Worm (Caenorhabditis elegans): ENCODE measurements around the gene mrpl-42.

The mrpl-42 gene

ce11 chrIV:9118348-9118747 is 24.1 kb upstream of the mrpl-42 start (continued):
- TF ChIP-seq ama-1 (optimal IDR thresholded peaks at IDR 0.05) (peak; percentile 6), hlh-11 (tag; optimal IDR thresholded peaks at IDR 0.05) (peak; percentile 75), Y105C5A.15 (GFP tag; IDR thresholded peaks at IDR 0.05) (no peak), nhr-111 (GFP tag; optimal IDR thresholded peaks at IDR 0.05) (no peak), lsy-2 (tag; optimal IDR thresholded peaks at IDR 0.05) (no peak), ZK337.2 (GFP tag; IDR thresholded peaks at IDR 0.05) (no peak), nhr-77 (tag; optimal IDR thresholded peaks at IDR 0.05) (peak; percentile 0), mes-2 (tag; optimal IDR thresholded peaks at IDR 0.05; ENCODE audit: poor library complexity, severe bottlenecking) (no peak), zfp-2 (tag; optimal IDR thresholded peaks at IDR 0.05) (no peak), rbr-2 (tag; optimal IDR thresholded peaks at IDR 0.05) (no peak), jun-1 (tag; optimal IDR thresholded peaks at IDR 0.05) (no peak), spr-1 (tag; optimal IDR thresholded peaks at IDR 0.05) (no peak), snpc-1.2 (GFP tag; IDR thresholded peaks at IDR 0.05) (no peak), D1046.2 (GFP tag; IDR thresholded peaks at IDR 0.05) (no peak), arid-1 (GFP tag; conservative IDR thresholded peaks at IDR 0.05) (no peak), ceh-44 (GFP tag; IDR thresholded peaks at IDR 0.05) (no peak), fos-1 (tag; optimal IDR thresholded peaks at IDR 0.05) (no peak), lin-38 (GFP tag; IDR thresholded peaks at IDR 0.05) (no peak), nhr-28 (tag; optimal IDR thresholded peaks at IDR 0.05) (peak; percentile 79)

ce11 chrIV:9117700-9118099 is 23.4 kb upstream of the mrpl-42 start:
- peak in 1 of 2 experiments; percentile 94 for TF ChIP-seq unc-62 (GFP tag; optimal IDR thresholded peaks at IDR 0.05 in 1 of 2)
- no peak for TF ChIP-seq unc-62 (tag; optimal IDR thresholded peaks at IDR 0.05)
- no peak for TF ChIP-seq Y105C5A.15 (GFP tag; IDR thresholded peaks at IDR 0.05)
- TF ChIP-seq daf-16 (GFP tag; optimal IDR thresholded peaks at IDR 0.05) = no peak
- peak; percentile 48 for TF ChIP-seq daf-16 (tag; optimal IDR thresholded peaks at IDR 0.05)

ce11 chrIV:9116452-9116851 is 22.2 kb upstream of the mrpl-42 start:
- TF ChIP-seq hlh-30 (tag; optimal IDR thresholded peaks at IDR 0.05; ENCODE audit: insufficient read depth) = no peak
- no peak for TF ChIP-seq dpl-1 (GFP tag; optimal IDR thresholded peaks at IDR 0.05)
- TF ChIP-seq lin-39 (tag; optimal IDR thresholded peaks at IDR 0.05) = no peak
- no peak for TF ChIP-seq ctbp-1 (GFP tag; IDR thresholded peaks at IDR 0.05)
- TF ChIP-seq nhr-102 (tag; optimal IDR thresholded peaks at IDR 0.05) = no peak
- TF ChIP-seq F37D6.2 (tag; optimal IDR thresholded peaks at IDR 0.05) = no peak
- no peak for TF ChIP-seq zip-2 (tag; optimal IDR thresholded peaks at IDR 0.05)
- no peak for TF ChIP-seq lin-29 (GFP tag; IDR thresholded peaks at IDR 0.05)
- no peak for TF ChIP-seq skn-1 (tag; optimal IDR thresholded peaks at IDR 0.05)
- TF ChIP-seq hlh-11 (tag; optimal IDR thresholded peaks at IDR 0.05) = peak; percentile 29
- no peak for TF ChIP-seq spr-1 (tag; optimal IDR thresholded peaks at IDR 0.05)
- TF ChIP-seq dve-1 (tag; optimal IDR thresholded peaks at IDR 0.05; ENCODE audit: insufficient read depth) = peak; percentile 54
- no peak for TF ChIP-seq rbr-2 (tag; optimal IDR thresholded peaks at IDR 0.05)
- TF ChIP-seq mxl-3 (GFP tag; optimal IDR thresholded peaks at IDR 0.05) = peak; percentile 10
- peak; percentile 80 for TF ChIP-seq nhr-28 (tag; optimal IDR thresholded peaks at IDR 0.05)
- TF ChIP-seq madf-5 (GFP tag; IDR thresholded peaks at IDR 0.05) = no peak
- TF ChIP-seq pqm-1 (tag; optimal IDR thresholded peaks at IDR 0.05) = peak; percentile 73
- no peak for TF ChIP-seq aha-1 (tag)
- no peak for TF ChIP-seq daf-16 (GFP tag; optimal IDR thresholded peaks at IDR 0.05)
- TF ChIP-seq daf-16 (tag; optimal IDR thresholded peaks at IDR 0.05) = peak; percentile 38
- TF ChIP-seq nhr-237 (tag; optimal IDR thresholded peaks at IDR 0.05) = no peak
- TF ChIP-seq duxl-1 (tag; optimal IDR thresholded peaks at IDR 0.05; ENCODE audit: poor library complexity) = no peak

Measured in whole organism, L4 larva.